Worm (Caenorhabditis elegans) whole organism, L1 larva: ENCODE results near the gene srx-38.

Experiments
- C04F5.9 ChIP-seq: sonication (generic microtip); optimal IDR thresholded peaks from 2 replicates; lab custom pipeline; 2016; ENCODE audit warnings: missing genetic modification characterization, missing compliant biosample characterization
- Y116A8C.19 ChIP-seq: sonication (generic microtip); optimal IDR thresholded peaks from 2 replicates; lab custom pipeline; 2016; ENCODE audit warnings: missing compliant biosample characterization, missing genetic modification characterization, borderline replicate concordance
- aha-1 ChIP-seq: fragments of 150-350 bp; optimal IDR thresholded peaks from 2 replicates; lab custom pipeline; 2014; ENCODE audit warnings: missing biosample characterization, missing genetic modification characterization
- aly-2 ChIP-seq: fragments of 150-350 bp; optimal IDR thresholded peaks from 2 replicates; lab custom pipeline; 2014; ENCODE audit warnings: missing biosample characterization, missing genetic modification characterization
- ama-1 ChIP-seq: fragments of 150-350 bp; optimal IDR thresholded peaks from 2 replicates; lab custom pipeline; 2014
- ceh-82 ChIP-seq, 3 experiments: fragments of 150-350 bp in 1 of 3; sonication (generic microtip) in 2 of 3; optimal IDR thresholded peaks; 2 replicates each; lab custom pipeline; 2014 to 2017; ENCODE audit warnings: missing biosample characterization in 3 of 3, missing genetic modification characterization in 3 of 3
- ces-1 ChIP-seq: fragments of 150-350 bp; optimal IDR thresholded peaks from 2 replicates; lab custom pipeline; 2014; ENCODE audit warnings: missing biosample characterization, missing genetic modification reagents, missing genetic modification characterization
- dpl-1 ChIP-seq, 3 experiments: fragments of 150-350 bp in 2 of 3; sonication (generic microtip) in 1 of 3; optimal IDR thresholded peaks; 2 replicates each; lab custom pipeline; 2014 to 2017; ENCODE audit warnings: missing biosample characterization in 3 of 3, missing genetic modification characterization in 3 of 3, missing genetic modification reagents in 3 of 3
- dsc-1 ChIP-seq: sonication (generic microtip); optimal IDR thresholded peaks from 2 replicates; lab custom pipeline; 2016; ENCODE audit warnings: mild to moderate bottlenecking, missing genetic modification characterization, missing compliant biosample characterization
- efl-1 ChIP-seq, 4 experiments: fragments of 150-350 bp; optimal IDR thresholded peaks in 3 of 4; peaks in 1 of 4; 1 replicate in 1 of 4; 2 replicates in 3 of 4; lab custom pipeline; 2014; ENCODE audit warnings: missing biosample characterization in 2 of 4, missing genetic modification characterization in 2 of 4, missing genetic modification reagents in 2 of 4
- efl-3 ChIP-seq: fragments of 200-800 bp; sonication (Bioruptor generic); optimal IDR thresholded peaks from 2 replicates; lab custom pipeline; 2018; ENCODE audit warnings: mild to moderate bottlenecking, missing genetic modification characterization, missing compliant biosample characterization
- egl-27 ChIP-seq, 2 experiments: fragments of 150-350 bp in 1 of 2; sonication (generic microtip); optimal IDR thresholded peaks; 3 replicates each; lab custom pipeline; 2017 to 2018; ENCODE audit warnings: missing biosample characterization in 2 of 2, missing genetic modification characterization in 2 of 2, missing genetic modification reagents in 2 of 2
- elt-3 ChIP-seq, 6 experiments: fragments of 150-350 bp in 1 of 6; sonication (generic microtip); optimal IDR thresholded peaks; 2 replicates each; lab custom pipeline; 2017 to 2018; ENCODE audit warnings: missing biosample characterization in 6 of 6, missing genetic modification characterization in 6 of 6, inconsistent platforms in 1 of 6
- hlh-17 ChIP-seq: fragments of 200-800 bp; sonication (Bioruptor generic); optimal IDR thresholded peaks from 2 replicates; lab custom pipeline; 2018; ENCODE audit warnings: missing genetic modification characterization, mild to moderate bottlenecking, missing compliant biosample characterization, moderate library complexity, borderline replicate concordance
- hlh-4 ChIP-seq: sonication (generic microtip); optimal IDR thresholded peaks from 2 replicates; lab custom pipeline; 2016; ENCODE audit warnings: mild to moderate bottlenecking, missing genetic modification characterization, missing compliant biosample characterization
- irx-1 ChIP-seq: sonication (generic microtip); optimal IDR thresholded peaks from 2 replicates; lab custom pipeline; 2016; ENCODE audit warnings: missing genetic modification characterization, missing compliant biosample characterization
- lin-13 ChIP-seq: fragments of 150-350 bp; optimal IDR thresholded peaks from 2 replicates; lab custom pipeline; 2014; ENCODE audit warnings: missing biosample characterization, missing genetic modification reagents, missing genetic modification characterization
- lin-14 ChIP-seq: fragments of 200-800 bp; sonication (Bioruptor generic); optimal IDR thresholded peaks from 2 replicates; lab custom pipeline; 2018; ENCODE audit warnings: mild to moderate bottlenecking, missing genetic modification characterization, moderate library complexity, missing compliant biosample characterization
- lin-15B ChIP-seq: fragments of 150-350 bp; sonication (generic microtip); optimal IDR thresholded peaks from 3 replicates; lab custom pipeline; 2014; ENCODE audit warnings: missing biosample characterization, missing genetic modification characterization
- lsy-2 ChIP-seq, 2 experiments: fragments of 150-350 bp; optimal IDR thresholded peaks; 2 replicates each; lab custom pipeline; 2014; ENCODE audit warnings: missing biosample characterization in 2 of 2, missing genetic modification characterization in 2 of 2
- mdl-1 ChIP-seq, 2 experiments: fragments of 150-350 bp; optimal IDR thresholded peaks; 2 replicates each; lab custom pipeline; 2014 to 2017; ENCODE audit warnings: missing biosample characterization in 2 of 2, missing genetic modification characterization in 2 of 2, inconsistent platforms in 1 of 2
- nhr-237 ChIP-seq: fragments of 150-350 bp; optimal IDR thresholded peaks from 2 replicates; lab custom pipeline; 2014; ENCODE audit warnings: missing biosample characterization, missing genetic modification characterization
- nhr-28 ChIP-seq: fragments of 150-350 bp; optimal IDR thresholded peaks from 2 replicates; lab custom pipeline; 2014; ENCODE audit warnings: missing biosample characterization, missing genetic modification characterization
- nhr-71 ChIP-seq: sonication (generic microtip); optimal IDR thresholded peaks from 2 replicates; lab custom pipeline; 2016; ENCODE audit warnings: mild to moderate bottlenecking, missing genetic modification characterization, moderate library complexity, missing compliant biosample characterization
- nhr-76 ChIP-seq: sonication (generic microtip); optimal IDR thresholded peaks from 2 replicates; lab custom pipeline; 2017; ENCODE audit warnings: missing biosample characterization, missing genetic modification characterization
- nhr-84 ChIP-seq: sonication (generic microtip); optimal IDR thresholded peaks from 2 replicates; lab custom pipeline; 2017; ENCODE audit warnings: missing biosample characterization, missing genetic modification characterization
- nhr-85 ChIP-seq: sonication (generic microtip); peaks from one replicate; lab custom pipeline; 2016; ENCODE audit warnings: missing genetic modification characterization, inconsistent platforms, missing compliant biosample characterization
- pag-3 ChIP-seq: sonication (generic microtip); optimal IDR thresholded peaks from 2 replicates; lab custom pipeline; 2017; ENCODE audit warnings: missing genetic modification characterization, mild to moderate bottlenecking, missing compliant biosample characterization, antibody characterized with exemption, borderline replicate concordance; ENCODE audit not compliant: insufficient read depth
- pqm-1 ChIP-seq: sonication (generic microtip); optimal IDR thresholded peaks from 3 replicates; lab custom pipeline; 2017; ENCODE audit warnings: missing biosample characterization, missing genetic modification characterization
- rnt-1 ChIP-seq: sonication (generic microtip); optimal IDR thresholded peaks from 2 replicates; lab custom pipeline; 2016; ENCODE audit warnings: mild to moderate bottlenecking, missing genetic modification characterization, moderate library complexity, missing compliant biosample characterization
- skn-1 ChIP-seq: fragments of 150-350 bp; optimal IDR thresholded peaks from 2 replicates; lab custom pipeline; 2014; ENCODE audit warnings: missing biosample characterization, missing genetic modification characterization
- sptf-1 ChIP-seq: fragments of 150-350 bp; optimal IDR thresholded peaks from 2 replicates; lab custom pipeline; 2014; ENCODE audit warnings: missing biosample characterization, missing genetic modification characterization
- sup-37 ChIP-seq: fragments of 200-800 bp; sonication (Bioruptor generic); optimal IDR thresholded peaks from 2 replicates; lab custom pipeline; 2018; ENCODE audit warnings: mild to moderate bottlenecking, missing genetic modification characterization, missing compliant biosample characterization
- unc-62 ChIP-seq: fragments of 150-350 bp; optimal IDR thresholded peaks from 2 replicates; lab custom pipeline; 2014; ENCODE audit warnings: missing biosample characterization, missing genetic modification reagents, missing genetic modification characterization
- unc-98 ChIP-seq: fragments of 200-800 bp; sonication (Bioruptor generic); IDR thresholded peaks from 2 replicates; pipeline ENCODE4 v1.3.6; 2022; ENCODE audit warnings: missing genetic modification characterization, missing compliant biosample characterization
- xbp-1 ChIP-seq: sonication (generic microtip); optimal IDR thresholded peaks from 2 replicates; lab custom pipeline; 2016; ENCODE audit warnings: missing genetic modification characterization, missing compliant biosample characterization
- ztf-4 ChIP-seq: fragments of 150-350 bp; optimal IDR thresholded peaks from 2 replicates; lab custom pipeline; 2014; ENCODE audit warnings: missing biosample characterization, missing genetic modification characterization

Gene srx-38

ce11 chrV:5157660-5158059 lies 2.2 kb upstream of the srx-38 start, which contains the start of gene srx-39:
TSS of gene srx-39 (minus strand) at chrV:5157760.
- no peak for TF ChIP-seq efl-1 (optimal IDR thresholded peaks at IDR 0.05; lab: Kevin White, UChicago)
- peak in 1 of 2 experiments; percentile 12 for TF ChIP-seq efl-1 (GFP tag; optimal IDR thresholded peaks at IDR 0.05 in 1 of 2; lab: Kevin White, UChicago)
- no peak for TF ChIP-seq ceh-82 (tag; optimal IDR thresholded peaks at IDR 0.05; lab: Kevin White, UChicago)
- TF ChIP-seq, all 84 proteins: peak for 1

- TF ChIP-seq aly-2 (tag; lab: Kevin White, UChicago) (no peak), efl-3 (GFP tag; lab: Kevin White, UChicago) (no peak), elt-3 (tag; optimal IDR thresholded peaks at IDR 0.05; lab: Kevin White, UChicago) (no peak), dsc-1 (tag; lab: Kevin White, UChicago) (no peak), hlh-4 (tag; lab: Kevin White, UChicago) (no peak), dpl-1 (GFP tag; optimal IDR thresholded peaks at IDR 0.05; lab: Kevin White, UChicago) (no peak), ama-1 (lab: Kevin White, UChicago) (no peak), pqm-1 (tag; lab: Kevin White, UChicago) (no peak)
These were observed 4.5 kb downstream of the srx-38 start, which contains the start of gene srh-130 for ce11 chrV:5150880-5151279. TSS of gene srh-130 (plus strand) at chrV:5151180.

ce11 chrV:5146394-5146793 lies 9.0 kb downstream of the srx-38 start, which contains the start of gene F14F9.6:
TSS of gene F14F9.6 (minus strand) at chrV:5146494.
- TF ChIP-seq pqm-1 (tag; lab: Kevin White, UChicago) (no peak), aha-1 (tag; lab: Kevin White, UChicago) (no peak), nhr-76 (no peak), xbp-1 (tag; lab: Kevin White, UChicago) (no peak), nhr-85 (no peak), hlh-17 (GFP tag; lab: Kevin White, UChicago) (no peak), nhr-28 (no peak), nhr-71 (tag; lab: Kevin White, UChicago) (no peak), nhr-237 (no peak), lin-13 (GFP tag; lab: Kevin White, UChicago) (no peak), dpl-1 (GFP tag; optimal IDR thresholded peaks at IDR 0.05; lab: Kevin White, UChicago) (no peak), pag-3 (no peak), rnt-1 (no peak), irx-1 (tag; lab: Kevin White, UChicago) (no peak), lsy-2 (tag; optimal IDR thresholded peaks at IDR 0.05; lab: Kevin White, UChicago) (no peak), ztf-4 (no peak), nhr-84 (no peak), sptf-1 (tag; lab: Kevin White, UChicago) (no peak), unc-62 (GFP tag; lab: Kevin White, UChicago) (no peak), C04F5.9 (tag; lab: Kevin White, UChicago) (no peak)

- TF ChIP-seq Y116A8C.19 (tag; lab: Kevin White, UChicago) (no peak), elt-3 (tag; optimal IDR thresholded peaks at IDR 0.05; lab: Kevin White, UChicago) (no peak), pqm-1 (tag; lab: Kevin White, UChicago) (no peak), egl-27 (tag; optimal IDR thresholded peaks at IDR 0.05; lab: Kevin White, UChicago) (no peak), lin-14 (GFP tag; lab: Kevin White, UChicago) (no peak), skn-1 (tag; lab: Kevin White, UChicago) (no peak), lin-15B (no peak), xbp-1 (tag; lab: Kevin White, UChicago) (no peak), dpl-1 (GFP tag; optimal IDR thresholded peaks at IDR 0.05; lab: Kevin White, UChicago) (no peak), ztf-4 (no peak), ceh-82 (tag; optimal IDR thresholded peaks at IDR 0.05; lab: Kevin White, UChicago) (no peak), aha-1 (tag; lab: Kevin White, UChicago) (no peak), unc-98 (GFP tag; lab: Robert Waterston, UW) (no peak), ces-1 (GFP tag; lab: Kevin White, UChicago) (no peak), mdl-1 (tag; optimal IDR thresholded peaks at IDR 0.05; lab: Kevin White, UChicago) (no peak), sup-37 (GFP tag; lab: Kevin White, UChicago) (no peak), ama-1 (lab: Kevin White, UChicago) (no peak)
These were observed 10.9 kb downstream of the srx-38 start, which contains the start of gene F14F9.2 for ce11 chrV:5144541-5144940. TSS of gene F14F9.2 (plus strand) at chrV:5144841.
